Worm (Caenorhabditis elegans) whole organism, late embryonic: ENCODE data around the gene manf-1.

Experiments used
- ama-1 ChIP-seq: fragments of 150-350 bp; optimal IDR thresholded peaks from 2 replicates; lab custom pipeline; 2014
- ceh-9 ChIP-seq: sonication (generic microtip); optimal IDR thresholded peaks from 2 replicates; lab custom pipeline; 2016; ENCODE audit warnings: mild to moderate bottlenecking, missing genetic modification characterization, inconsistent platforms, missing compliant biosample characterization
- elt-2 ChIP-seq: sonication (generic microtip); optimal IDR thresholded peaks from 2 replicates; lab custom pipeline; 2016; ENCODE audit warnings: missing genetic modification reagents, missing genetic modification characterization, missing compliant biosample characterization
- lin-11 ChIP-seq: fragments of 200-800 bp; sonication (Bioruptor generic); optimal IDR thresholded peaks from 2 replicates; lab custom pipeline; 2018; ENCODE audit warnings: mild to moderate bottlenecking, missing genetic modification characterization, missing compliant biosample characterization
- pax-1 ChIP-seq: fragments of 150-350 bp; optimal IDR thresholded peaks from 2 replicates; lab custom pipeline; 2014; ENCODE audit warnings: missing biosample characterization, missing genetic modification characterization
- rnt-1 ChIP-seq: sonication (generic microtip); optimal IDR thresholded peaks from 2 replicates; lab custom pipeline; 2016; ENCODE audit warnings: missing genetic modification characterization, missing compliant biosample characterization

ce11 chrIV:2971060-2971459 lies 42.8 kb upstream of the manf-1 start:
- TF ChIP-seq lin-11 (tag; lab: Kevin White, UChicago) (no peak), ama-1 (lab: Kevin White, UChicago) (no peak), pax-1 (tag; lab: Kevin White, UChicago) (no peak), ceh-9 (tag; lab: Kevin White, UChicago) (no peak), rnt-1 (no peak), elt-2 (no peak)
